Fruit fly (Drosophila melanogaster): ENCODE measurements around the gene CG8360.

Gene CG8360

dm6 chr2L:8212666-8213270, at the start of gene CG8360, which contains the start of gene CG8372 (continued):
- TF ChIP-seq CG5180 (GFP tag; optimal IDR thresholded peaks at IDR 0.05): peak; percentile 91
- peak; percentile 95 for TF ChIP-seq CG9437 (GFP tag; optimal IDR thresholded peaks at IDR 0.05)
- TF ChIP-seq CG34224 (GFP tag; IDR thresholded peaks at IDR 0.05; ENCODE audit: partially characterized antibody): peak; percentile 42; the same call in 2 of the 3 replicates
- peak; percentile 93 for TF ChIP-seq CG8359 (GFP tag; optimal IDR thresholded peaks at IDR 0.05; ENCODE audit: borderline replicate concordance)
- peak; percentile 90 for TF ChIP-seq Adf1 (GFP tag; IDR thresholded peaks at IDR 0.05)
- peak; percentile 98 for TF ChIP-seq Oaz (GFP tag; IDR thresholded peaks at IDR 0.05)
- peak; percentile 97 for TF ChIP-seq CG3407 (GFP tag; optimal IDR thresholded peaks at IDR 0.05)
- peak; percentile 99 for TF ChIP-seq Hsf (GFP tag; optimal IDR thresholded peaks at IDR 0.05)
- TF ChIP-seq NC2α (GFP tag; optimal IDR thresholded peaks at IDR 0.05): peak; percentile 97
- TF ChIP-seq CG10654 (GFP tag; optimal IDR thresholded peaks at IDR 0.05): peak; percentile 99
- TF ChIP-seq CoRest (tag; optimal IDR thresholded peaks at IDR 0.05): peak; percentile 98
- TF ChIP-seq HHEX (GFP tag; optimal IDR thresholded peaks at IDR 0.05): peak; percentile 99
- TF ChIP-seq CG14441 (GFP tag; IDR thresholded peaks at IDR 0.05): peak; percentile 99
- peak; percentile 97 for TF ChIP-seq CG1024 (GFP tag; IDR thresholded peaks at IDR 0.05)
- peak; percentile 97 for TF ChIP-seq luna (GFP tag; optimal IDR thresholded peaks at IDR 0.05)
- TF ChIP-seq Dip3 (GFP tag; optimal IDR thresholded peaks at IDR 0.05): peak; percentile 99
- TF ChIP-seq YL-1 (GFP tag; optimal IDR thresholded peaks at IDR 0.05): peak; percentile 99
- TF ChIP-seq maf-S (GFP tag; optimal IDR thresholded peaks at IDR 0.05): peak; percentile 99
- TF ChIP-seq gsb (GFP tag; IDR thresholded peaks at IDR 0.05): peak; percentile 98
- TF ChIP-seq nerfin-2 (GFP tag; IDR thresholded peaks at IDR 0.05; ENCODE audit: partially characterized antibody): no peak
- peak; percentile 93 for TF ChIP-seq CG11560 (tag; IDR thresholded peaks at IDR 0.05)
- no peak for TF ChIP-seq fru (optimal IDR thresholded peaks at IDR 0.05)
- peak; percentile 97 for TF ChIP-seq sr (GFP tag; IDR thresholded peaks at IDR 0.05)
- peak; percentile 99 for TF ChIP-seq CG3847 (GFP tag; IDR thresholded peaks at IDR 0.05)
- TF ChIP-seq dysf (GFP tag; IDR thresholded peaks at IDR 0.05): peak; percentile 99
- peak; percentile 90 for TF ChIP-seq fd102C (GFP tag; optimal IDR thresholded peaks at IDR 0.05)
- TF ChIP-seq scrt (GFP tag; optimal IDR thresholded peaks at IDR 0.05): peak; percentile 96
- TF ChIP-seq croc (GFP tag; conservative IDR thresholded peaks at IDR 0.05): peak; percentile 97
- peak; percentile 90 for TF ChIP-seq kni (GFP tag; optimal IDR thresholded peaks at IDR 0.05)
- peak; percentile 96 for TF ChIP-seq CG6254 (GFP tag; optimal IDR thresholded peaks at IDR 0.05)
- peak; percentile 98 for TF ChIP-seq Meics (GFP tag; optimal IDR thresholded peaks at IDR 0.05)
- TF ChIP-seq gce (GFP tag; IDR thresholded peaks at IDR 0.05): peak; percentile 98
- peak; percentile 99 for TF ChIP-seq Dad (GFP tag; optimal IDR thresholded peaks at IDR 0.05)
- TF ChIP-seq hb (GFP tag; IDR thresholded peaks at IDR 0.05; ENCODE audit: partially characterized antibody): 0 out of 3 replicates have a peak, but pooled peaks have one; percentile 31
- peak; percentile 98 for TF ChIP-seq CG10209 (GFP tag; optimal IDR thresholded peaks at IDR 0.05)
- TF ChIP-seq CG5245 (GFP tag; optimal IDR thresholded peaks at IDR 0.05): peak; percentile 99
- TF ChIP-seq Lhr (GFP tag; optimal IDR thresholded peaks at IDR 0.05): peak; percentile 92
- no peak for TF ChIP-seq tna (GFP tag; IDR thresholded peaks at IDR 0.05; ENCODE audit: partially characterized antibody)
- peak in 1 of 2 experiments; percentile 72 for TF ChIP-seq tll (GFP tag; optimal IDR thresholded peaks at IDR 0.05)
- peak; percentile 99 for TF ChIP-seq CG12659 (GFP tag; optimal IDR thresholded peaks at IDR 0.05)
- TF ChIP-seq H15 (GFP tag; IDR thresholded peaks at IDR 0.05): peak; percentile 99
- peak; percentile 99 for TF ChIP-seq CG2889 (GFP tag; IDR thresholded peaks at IDR 0.05)
- peak; percentile 99 for TF ChIP-seq slbo (GFP tag; IDR thresholded peaks at IDR 0.05)
- TF ChIP-seq danr (GFP tag; IDR thresholded peaks at IDR 0.05): peak; percentile 98
- peak; percentile 94 for TF ChIP-seq ac (GFP tag; optimal IDR thresholded peaks at IDR 0.05)
- TF ChIP-seq wek (GFP tag; optimal IDR thresholded peaks at IDR 0.05): peak; percentile 91
- TF ChIP-seq CG11085 (GFP tag; IDR thresholded peaks at IDR 0.05): peak; percentile 98
- peak; percentile 99 for TF ChIP-seq Six4 (GFP tag; optimal IDR thresholded peaks at IDR 0.05)
- TF ChIP-seq D19A (tag; optimal IDR thresholded peaks at IDR 0.05): peak; percentile 93
- TF ChIP-seq yki (optimal IDR thresholded peaks at IDR 0.05): no peak
